Fruit fly (Drosophila melanogaster): ENCODE measurements around the gene CG17744.

dm6 chr3L:7009886-7010285 is 16.7 kb downstream of the CG17744 start:
- TF ChIP-seq Sox102F (GFP tag; optimal IDR thresholded peaks at IDR 0.05) (no peak), lz (GFP tag; optimal IDR thresholded peaks at IDR 0.05) (no peak), CG6163 (GFP tag; IDR thresholded peaks at IDR 0.05) (no peak), CG6854 (GFP tag; optimal IDR thresholded peaks at IDR 0.05) (no peak), CG3919 (GFP tag; optimal IDR thresholded peaks at IDR 0.05) (no peak), CG7368 (GFP tag; optimal IDR thresholded peaks at IDR 0.05) (no peak), CG11762 (GFP tag; optimal IDR thresholded peaks at IDR 0.05; ENCODE audit: insufficient read depth) (no peak)

All from whole organism, prepupa.